Worm (Caenorhabditis elegans) whole organism, L2 larva: ENCODE data around the gene hrg-2.

Experiments used
- C34F6.9 ChIP-seq: fragments of 150-350 bp; optimal IDR thresholded peaks from 2 replicates; lab custom pipeline; 2014; ENCODE audit warnings: missing biosample characterization, missing genetic modification characterization
- F13H6.1 ChIP-seq: sonication (generic microtip); optimal IDR thresholded peaks from 2 replicates; lab custom pipeline; 2016; ENCODE audit warnings: missing genetic modification characterization, missing compliant biosample characterization
- ZK546.5 ChIP-seq: sonication (generic microtip); optimal IDR thresholded peaks from 2 replicates; lab custom pipeline; 2017; ENCODE audit warnings: missing biosample characterization, missing genetic modification characterization
- alr-1 ChIP-seq: fragments of 150-350 bp; optimal IDR thresholded peaks from 2 replicates; lab custom pipeline; 2014; ENCODE audit warnings: missing biosample characterization, missing genetic modification characterization
- aly-2 ChIP-seq: fragments of 150-350 bp; optimal IDR thresholded peaks from 2 replicates; lab custom pipeline; 2014; ENCODE audit warnings: missing biosample characterization, missing genetic modification characterization
- ama-1 ChIP-seq: fragments of 150-350 bp; optimal IDR thresholded peaks from 2 replicates; lab custom pipeline; 2018; ENCODE audit warnings: inconsistent platforms
- blmp-1 ChIP-seq: sonication (generic microtip); optimal IDR thresholded peaks from 2 replicates; lab custom pipeline; 2017; ENCODE audit warnings: missing genetic modification characterization, mild to moderate bottlenecking, missing compliant biosample characterization, antibody characterized with exemption, moderate library complexity; ENCODE audit not compliant: insufficient read depth
- ceh-82 ChIP-seq: fragments of 150-350 bp; optimal IDR thresholded peaks from 2 replicates; lab custom pipeline; 2014; ENCODE audit warnings: missing biosample characterization, missing genetic modification characterization
- crh-2 ChIP-seq: sonication (generic microtip); optimal IDR thresholded peaks from 2 replicates; lab custom pipeline; 2017; ENCODE audit warnings: missing biosample characterization, missing genetic modification characterization
- egl-27 ChIP-seq: sonication (generic microtip); optimal IDR thresholded peaks from 3 replicates; lab custom pipeline; 2017; ENCODE audit warnings: missing biosample characterization, missing genetic modification reagents, missing genetic modification characterization
- elt-1 ChIP-seq: fragments of 150-350 bp; optimal IDR thresholded peaks from 2 replicates; lab custom pipeline; 2014; ENCODE audit warnings: missing biosample characterization, missing genetic modification characterization
- elt-3 ChIP-seq: sonication (generic microtip); optimal IDR thresholded peaks from 2 replicates; lab custom pipeline; 2017; ENCODE audit warnings: missing biosample characterization, missing genetic modification characterization
- fos-1 ChIP-seq: fragments of 150-350 bp; optimal IDR thresholded peaks from 2 replicates; lab custom pipeline; 2014; ENCODE audit warnings: missing biosample characterization, missing genetic modification characterization
- gmeb-1 ChIP-seq: fragments of 150-350 bp; optimal IDR thresholded peaks from 2 replicates; lab custom pipeline; 2014; ENCODE audit warnings: missing biosample characterization, missing genetic modification characterization
- lin-11 ChIP-seq: fragments of 150-350 bp; sonication (generic microtip); optimal IDR thresholded peaks from 2 replicates; lab custom pipeline; 2014; ENCODE audit warnings: missing biosample characterization, missing genetic modification characterization, inconsistent platforms, mixed read lengths
- lin-13 ChIP-seq: fragments of 150-350 bp; optimal IDR thresholded peaks from 2 replicates; lab custom pipeline; 2014; ENCODE audit warnings: missing biosample characterization, missing genetic modification reagents, missing genetic modification characterization
- lin-39 ChIP-seq: fragments of 150-350 bp; optimal IDR thresholded peaks from 2 replicates; lab custom pipeline; 2014; ENCODE audit warnings: missing biosample characterization, missing genetic modification reagents, missing genetic modification characterization
- lsy-2 ChIP-seq, 2 experiments: fragments of 150-350 bp in 1 of 2; sonication (generic microtip) in 1 of 2; optimal IDR thresholded peaks; 2 replicates each; lab custom pipeline; 2014 to 2017; ENCODE audit warnings: missing biosample characterization in 2 of 2, missing genetic modification characterization in 2 of 2
- mab-5 ChIP-seq: fragments of 150-350 bp; optimal IDR thresholded peaks from 2 replicates; lab custom pipeline; 2014; ENCODE audit warnings: missing biosample characterization, missing genetic modification characterization
- mbf-1 ChIP-seq: sonication (generic microtip); optimal IDR thresholded peaks from 2 replicates; lab custom pipeline; 2017; ENCODE audit warnings: missing biosample characterization, missing genetic modification characterization
- mdl-1 ChIP-seq, 2 experiments: fragments of 150-350 bp in 1 of 2; sonication (generic microtip) in 1 of 2; optimal IDR thresholded peaks; 2 replicates each; lab custom pipeline; 2017; ENCODE audit warnings: missing biosample characterization in 2 of 2, missing genetic modification characterization in 2 of 2
- nhr-10 ChIP-seq: sonication (generic microtip); optimal IDR thresholded peaks from 2 replicates; lab custom pipeline; 2017; ENCODE audit warnings: missing biosample characterization, missing genetic modification characterization
- nhr-11 ChIP-seq: fragments of 150-350 bp; optimal IDR thresholded peaks from 2 replicates; lab custom pipeline; 2014; ENCODE audit warnings: missing biosample characterization, missing genetic modification characterization
- nhr-12 ChIP-seq: fragments of 150-350 bp; optimal IDR thresholded peaks from 2 replicates; lab custom pipeline; 2014; ENCODE audit warnings: missing biosample characterization, missing genetic modification characterization
- nhr-129 ChIP-seq: fragments of 150-350 bp; optimal IDR thresholded peaks from 2 replicates; lab custom pipeline; 2014; ENCODE audit warnings: missing biosample characterization, missing genetic modification characterization
- nhr-21 ChIP-seq: fragments of 150-350 bp; optimal IDR thresholded peaks from 2 replicates; lab custom pipeline; 2014; ENCODE audit warnings: missing biosample characterization, missing genetic modification characterization
- nhr-77 ChIP-seq: fragments of 150-350 bp; optimal IDR thresholded peaks from 2 replicates; lab custom pipeline; 2014; ENCODE audit warnings: missing biosample characterization, missing genetic modification characterization
- peb-1 ChIP-seq: fragments of 150-350 bp; optimal IDR thresholded peaks from 2 replicates; lab custom pipeline; 2014; ENCODE audit warnings: missing biosample characterization, missing genetic modification characterization
- sem-4 ChIP-seq: fragments of 150-350 bp; optimal IDR thresholded peaks from 2 replicates; lab custom pipeline; 2014; ENCODE audit warnings: missing biosample characterization, missing genetic modification reagents, missing genetic modification characterization
- sma-3 ChIP-seq: sonication (generic microtip); optimal IDR thresholded peaks from 2 replicates; lab custom pipeline; 2016; ENCODE audit warnings: missing genetic modification reagents, missing genetic modification characterization, missing compliant biosample characterization
- snpc-4 ChIP-seq: fragments of 150-350 bp; optimal IDR thresholded peaks from 2 replicates; lab custom pipeline; 2014; ENCODE audit warnings: missing biosample characterization, missing genetic modification characterization
- unc-39 ChIP-seq: fragments of 150-350 bp; optimal IDR thresholded peaks from 2 replicates; lab custom pipeline; 2014; ENCODE audit warnings: missing biosample characterization, missing genetic modification characterization
- unc-62 ChIP-seq: fragments of 150-350 bp; optimal IDR thresholded peaks from 2 replicates; lab custom pipeline; 2014; ENCODE audit warnings: missing biosample characterization, missing genetic modification reagents, missing genetic modification characterization
- zag-1 ChIP-seq: fragments of 150-350 bp; optimal IDR thresholded peaks from 2 replicates; lab custom pipeline; 2014; ENCODE audit warnings: missing biosample characterization, missing genetic modification characterization
- ztf-1 ChIP-seq: fragments of 200-800 bp; sonication (Bioruptor generic); conservative IDR thresholded peaks from 2 replicates; pipeline ENCODE4 v1.3.6; 2022; ENCODE audit warnings: missing genetic modification characterization, missing compliant biosample characterization
- ztf-11 ChIP-seq: sonication (generic microtip); optimal IDR thresholded peaks from 2 replicates; lab custom pipeline; 2017; ENCODE audit warnings: missing biosample characterization, missing genetic modification characterization

Gene hrg-2

DNA sequence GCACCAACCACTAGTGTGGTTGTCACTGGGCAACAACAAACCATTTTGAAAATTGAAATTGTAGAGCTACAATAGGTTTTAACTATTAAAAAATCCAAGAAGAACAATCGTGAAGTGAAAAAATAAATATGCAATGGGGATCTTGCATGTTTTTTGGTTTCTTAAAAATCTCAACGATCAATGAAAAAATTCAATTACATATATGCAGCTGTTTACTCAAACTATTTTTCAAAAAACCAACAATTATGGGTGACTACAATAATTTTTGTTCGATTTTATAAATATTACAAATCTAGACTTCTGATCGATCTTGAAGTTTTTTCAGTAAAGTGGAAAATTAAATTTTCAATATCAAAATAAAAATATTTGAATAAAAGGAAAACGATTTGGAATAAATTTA is 1.8 kb downstream of the hrg-2 start, which contains the start of gene cdr-4:
Gene cdr-4, minus strand, starts transcription at position 101 of the 400 bp plus-strand sequence.
- TF ChIP-seq alr-1: no peak
- TF ChIP-seq nhr-77: no peak
- no peak for TF ChIP-seq ama-1
- no peak for TF ChIP-seq nhr-12
- TF ChIP-seq nhr-11 (tag; lab: Kevin White, UChicago): no peak
- no peak for TF ChIP-seq unc-62 (GFP tag; lab: Kevin White, UChicago)
- no peak for TF ChIP-seq ztf-1 (GFP tag; lab: Robert Waterston, UW)
- TF ChIP-seq snpc-4 (tag; lab: Kevin White, UChicago): no peak
- no peak for TF ChIP-seq ztf-11 (tag; lab: Kevin White, UChicago)
- TF ChIP-seq nhr-21 (tag; lab: Kevin White, UChicago): no peak
- TF ChIP-seq ceh-82 (tag; lab: Kevin White, UChicago): no peak
- no peak for TF ChIP-seq F13H6.1 (tag; lab: Kevin White, UChicago)
- TF ChIP-seq lsy-2 (tag; optimal IDR thresholded peaks at IDR 0.05; lab: Kevin White, UChicago): no peak

DNA sequence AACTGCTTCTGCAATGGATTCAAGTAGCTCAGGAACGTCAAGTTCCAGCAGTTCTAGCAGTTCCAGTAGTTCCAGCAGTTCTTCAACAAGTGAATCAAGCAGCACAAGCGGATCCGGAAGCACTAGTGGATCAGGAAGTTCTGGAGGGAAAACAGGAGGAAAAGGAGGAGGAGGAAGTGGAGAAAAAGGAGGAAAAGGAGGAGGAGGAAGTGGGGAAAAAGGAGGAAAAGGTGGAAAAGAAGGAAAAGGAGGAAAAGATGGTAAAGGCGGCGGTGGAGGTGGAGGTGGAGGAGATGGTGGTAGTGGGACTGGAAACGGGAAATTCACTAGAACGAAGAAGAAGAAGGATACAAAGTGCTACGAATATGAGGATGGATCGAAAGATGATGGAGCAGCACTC is 3.8 kb downstream of the hrg-2 start:
- TF ChIP-seq ceh-82 (tag; lab: Kevin White, UChicago) (no peak), C34F6.9 (tag; lab: Kevin White, UChicago) (no peak), unc-62 (GFP tag; lab: Kevin White, UChicago) (no peak), unc-39 (tag; lab: Kevin White, UChicago) (no peak), fos-1 (tag; lab: Kevin White, UChicago) (no peak), peb-1 (tag; lab: Kevin White, UChicago) (no peak), nhr-21 (tag; lab: Kevin White, UChicago) (no peak), F13H6.1 (tag; lab: Kevin White, UChicago) (no peak), nhr-77 (no peak), elt-3 (tag; lab: Kevin White, UChicago) (no peak), zag-1 (tag; lab: Kevin White, UChicago) (no peak), ztf-1 (GFP tag; lab: Robert Waterston, UW) (no peak), mbf-1 (no peak), sma-3 (GFP tag; lab: Kevin White, UChicago) (no peak), blmp-1 (tag; lab: Kevin White, UChicago) (no peak), mdl-1 (tag; optimal IDR thresholded peaks at IDR 0.05; lab: Kevin White, UChicago) (no peak), ama-1 (no peak), mab-5 (tag; lab: Kevin White, UChicago) (no peak), elt-1 (tag; lab: Kevin White, UChicago) (no peak), aly-2 (tag; lab: Kevin White, UChicago) (no peak)

DNA sequence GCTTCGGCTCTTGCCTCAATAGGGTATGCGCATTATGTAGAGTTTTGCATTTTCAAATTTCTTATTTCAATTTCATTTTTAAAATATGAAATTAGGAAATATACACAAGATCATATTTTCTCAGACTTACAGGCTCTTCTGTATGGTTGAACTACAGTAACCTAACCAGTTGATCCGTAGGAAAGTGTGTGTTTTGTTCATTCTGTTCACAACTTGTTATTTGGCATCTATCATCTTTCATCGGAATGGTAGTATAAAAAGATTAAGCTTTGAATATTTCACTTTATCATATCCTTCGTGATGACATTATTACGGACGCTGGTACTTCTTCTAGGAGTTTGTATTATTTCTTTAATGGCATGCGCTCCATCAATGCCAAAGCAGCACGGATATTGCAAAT is 4.4 kb downstream of the hrg-2 start, which contains the start of gene K01D12.10:
Gene K01D12.10, plus strand, starts transcription at position 301 of the 400 bp plus-strand sequence.
- TF ChIP-seq nhr-10 (no peak), lsy-2 (tag; optimal IDR thresholded peaks at IDR 0.05; lab: Kevin White, UChicago) (no peak), nhr-77 (no peak), mbf-1 (no peak), crh-2 (no peak), alr-1 (no peak), nhr-129 (tag; lab: Kevin White, UChicago) (no peak), lin-13 (no peak), mdl-1 (tag; optimal IDR thresholded peaks at IDR 0.05; lab: Kevin White, UChicago) (no peak), sem-4 (no peak)

DNA sequence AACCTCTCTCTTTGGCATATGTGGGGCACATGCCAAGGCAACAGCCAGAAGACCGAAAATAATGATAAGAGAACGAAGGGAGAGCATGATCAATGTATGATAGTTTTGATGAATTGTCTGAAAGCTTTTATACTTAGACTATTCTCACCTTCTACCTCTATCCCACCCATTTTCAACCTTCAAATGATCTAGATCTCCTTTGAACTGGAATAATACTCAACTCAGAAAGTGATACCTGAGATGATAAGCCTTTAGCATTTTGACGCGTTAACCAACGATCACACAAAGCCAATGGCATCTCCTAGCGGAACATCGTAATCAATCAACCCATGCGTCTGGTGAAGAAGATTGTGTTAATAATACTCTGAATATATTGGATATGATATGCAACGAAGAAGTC is 5.8 kb downstream of the hrg-2 start, which contains the start of gene K01D12.9:
Gene K01D12.9, minus strand, starts transcription at position 101 of the 400 bp plus-strand sequence.
- TF ChIP-seq lin-11 (tag; lab: Kevin White, UChicago) (no peak), sem-4 (no peak), mab-5 (tag; lab: Kevin White, UChicago) (no peak), crh-2 (no peak), ZK546.5 (tag; lab: Kevin White, UChicago) (no peak), egl-27 (tag; lab: Kevin White, UChicago) (no peak), gmeb-1 (tag; lab: Kevin White, UChicago) (no peak), lin-39 (tag; lab: Kevin White, UChicago) (no peak), elt-1 (tag; lab: Kevin White, UChicago) (no peak), ceh-82 (tag; lab: Kevin White, UChicago) (no peak), nhr-12 (no peak)
